Worm (Caenorhabditis elegans): ENCODE results near the gene str-83.

Gene str-83

ce11 chrV:3970410-3970809 is 6.7 kb upstream of the str-83 start, which contains the start of gene cyp-34A9 (continued):
- peak; percentile 4 for TF ChIP-seq nhr-85 (tag)
- no peak for TF ChIP-seq egl-13 (tag; optimal IDR thresholded peaks at IDR 0.05)
- TF ChIP-seq nhr-71 (tag; optimal IDR thresholded peaks at IDR 0.05), result peak; percentile 13
- no peak for TF ChIP-seq isw-1 (GFP tag; IDR thresholded peaks at IDR 0.05)
- no peak for TF ChIP-seq dsc-1 (tag; optimal IDR thresholded peaks at IDR 0.05)
- no peak for TF ChIP-seq ceh-90 (tag; optimal IDR thresholded peaks at IDR 0.05)
- no peak for TF ChIP-seq C34B4.2 (tag; optimal IDR thresholded peaks at IDR 0.05)
- no peak for TF ChIP-seq lin-15B (tag; optimal IDR thresholded peaks at IDR 0.05)
- TF ChIP-seq grh-1 (GFP tag; IDR thresholded peaks at IDR 0.05), result no peak
- no peak for TF ChIP-seq aly-2 (tag; optimal IDR thresholded peaks at IDR 0.05)
- TF ChIP-seq jun-1 (tag; optimal IDR thresholded peaks at IDR 0.05), result no peak
- TF ChIP-seq snu-23 (GFP tag; optimal IDR thresholded peaks at IDR 0.05), result no peak
- no peak for TF ChIP-seq pax-3 (tag; optimal IDR thresholded peaks at IDR 0.05)

- TF ChIP-seq sox-4 (tag; optimal IDR thresholded peaks at IDR 0.05) (no peak), isw-1 (GFP tag; IDR thresholded peaks at IDR 0.05) (no peak), unc-62 (GFP tag; optimal IDR thresholded peaks at IDR 0.05) (no peak), unc-30 (tag; optimal IDR thresholded peaks at IDR 0.05) (no peak), hlh-4 (tag; optimal IDR thresholded peaks at IDR 0.05) (no peak), ceh-82 (tag; optimal IDR thresholded peaks at IDR 0.05) (no peak), irx-1 (tag; optimal IDR thresholded peaks at IDR 0.05) (no peak), alr-1 (tag; optimal IDR thresholded peaks at IDR 0.05; ENCODE audit: borderline replicate concordance) (no peak), zag-1 (tag; optimal IDR thresholded peaks at IDR 0.05) (no peak), nhr-77 (tag; optimal IDR thresholded peaks at IDR 0.05) (no peak)
These were observed 4.2 kb upstream of the str-83 start, which contains the start of gene cyp-34A10 for ce11 chrV:3972846-3973245. Gene cyp-34A10, minus strand, starts transcription at chrV:3972991.

- no peak for TF ChIP-seq elt-2 (tag; optimal IDR thresholded peaks at IDR 0.05)
- TF ChIP-seq F16B12.6 (tag; optimal IDR thresholded peaks at IDR 0.05), result no peak
- TF ChIP-seq snpc-4 (tag; optimal IDR thresholded peaks at IDR 0.05), result no peak
- no peak for TF ChIP-seq grh-1 (GFP tag; IDR thresholded peaks at IDR 0.05)
These were observed 2.7 kb upstream of the str-83 start, which contains the start of gene str-82 for ce11 chrV:3974361-3974760. Gene str-82, plus strand, starts transcription at chrV:3974661.

ce11 chrV:3979053-3979452 is 2.0 kb downstream of the str-83 start, which contains the start of gene nlp-34:
Gene nlp-34, minus strand, starts transcription at chrV:3979134.
- no peak for TF ChIP-seq ceh-8 (GFP tag; optimal IDR thresholded peaks at IDR 0.05)
- TF ChIP-seq nhr-11 (tag; optimal IDR thresholded peaks at IDR 0.05), result no peak
- no peak for TF ChIP-seq ceh-82 (tag; optimal IDR thresholded peaks at IDR 0.05)
- peak; percentile 73 for TF ChIP-seq nhr-85 (tag)
- TF ChIP-seq elt-2 (tag; optimal IDR thresholded peaks at IDR 0.05), result no peak
- TF ChIP-seq nhr-20 (tag; optimal IDR thresholded peaks at IDR 0.05), result no peak

- TF ChIP-seq ztf-4 (tag; optimal IDR thresholded peaks at IDR 0.05) (peak; percentile 27), tbx-2 (tag; optimal IDR thresholded peaks at IDR 0.05) (peak; percentile 27), sptf-1 (tag; optimal IDR thresholded peaks at IDR 0.05) (no peak), blmp-1 (tag; optimal IDR thresholded peaks at IDR 0.05) (peak; percentile 89), jun-1 (tag; optimal IDR thresholded peaks at IDR 0.05) (peak; percentile 23), lin-39 (tag; optimal IDR thresholded peaks at IDR 0.05) (no peak), nhr-20 (tag; optimal IDR thresholded peaks at IDR 0.05) (peak; percentile 88), mdl-1 (tag; optimal IDR thresholded peaks at IDR 0.05) (peak in 1 of 2 experiments; percentile 41), nhr-19 (GFP tag; conservative IDR thresholded peaks at IDR 0.05) (0 out of 2 replicates have a peak, but pooled peaks have one; percentile 29), elt-3 (tag; optimal IDR thresholded peaks at IDR 0.05) (peak; percentile 64 to 97 (median 96)), mep-1 (tag; optimal IDR thresholded peaks at IDR 0.05) (peak; percentile 10), nhr-90 (tag; optimal IDR thresholded peaks at IDR 0.05; ENCODE audit: poor library complexity) (peak; percentile 29), ceh-88 (GFP tag; IDR thresholded peaks at IDR 0.05) (no peak), lin-35 (GFP tag; optimal IDR thresholded peaks at IDR 0.05) (peak in 1 of 2 experiments; percentile 43), dsc-1 (tag; optimal IDR thresholded peaks at IDR 0.05) (no peak), nhr-237 (tag; optimal IDR thresholded peaks at IDR 0.05) (peak; percentile 12), pqm-1 (tag; optimal IDR thresholded peaks at IDR 0.05) (no peak), nhr-71 (tag; optimal IDR thresholded peaks at IDR 0.05) (peak; percentile 80), efl-3 (GFP tag; optimal IDR thresholded peaks at IDR 0.05) (no peak), lsy-2 (tag; optimal IDR thresholded peaks at IDR 0.05) (peak in 1 of 2 experiments; percentile 21), snu-23 (GFP tag; optimal IDR thresholded peaks at IDR 0.05) (peak; percentile 27), nhr-85 (tag) (peak; percentile 97), lin-14 (GFP tag; optimal IDR thresholded peaks at IDR 0.05) (peak; percentile 73), nhr-84 (tag; optimal IDR thresholded peaks at IDR 0.05) (no peak)
These were observed 2.8 kb downstream of the str-83 start, which contains the start of gene nlp-31 for ce11 chrV:3979819-3980218. Gene nlp-31, plus strand, starts transcription at chrV:3980055.

Data from whole organism, L1 larva.